Worm (Caenorhabditis elegans) whole organism, early embryonic: Measurements from ENCODE around the gene ZC21.8.

Experiments
- B0310.2 ChIP-seq: sonication (generic microtip); optimal IDR thresholded peaks from 2 replicates; lab custom pipeline; 2016; ENCODE audit warnings: mild to moderate bottlenecking, missing genetic modification characterization, missing compliant biosample characterization
- F13C5.2 ChIP-seq: sonication (generic microtip); optimal IDR thresholded peaks from 2 replicates; lab custom pipeline; 2017; ENCODE audit warnings: mild to moderate bottlenecking, missing genetic modification characterization, inconsistent platforms, missing compliant biosample characterization
- aly-1 ChIP-seq: sonication (generic microtip); optimal IDR thresholded peaks from 2 replicates; lab custom pipeline; 2016; ENCODE audit warnings: missing genetic modification characterization, missing compliant biosample characterization
- ama-1 ChIP-seq: fragments of 150-350 bp; optimal IDR thresholded peaks from 2 replicates; lab custom pipeline; 2014
- ceh-13 ChIP-seq: fragments of 200-800 bp; sonication (Bioruptor generic); optimal IDR thresholded peaks from 2 replicates; lab custom pipeline; 2018; ENCODE audit warnings: mild to moderate bottlenecking, missing genetic modification characterization, missing compliant biosample characterization
- ceh-36 ChIP-seq: sonication (generic microtip); optimal IDR thresholded peaks from 2 replicates; lab custom pipeline; 2016; ENCODE audit warnings: missing genetic modification characterization, inconsistent platforms, missing compliant biosample characterization
- ets-7 ChIP-seq: sonication (generic microtip); optimal IDR thresholded peaks from 2 replicates; lab custom pipeline; 2016; ENCODE audit warnings: missing genotype, missing genetic modification characterization, missing compliant biosample characterization
- flt-1 ChIP-seq: fragments of 200-800 bp; sonication (Bioruptor generic); IDR thresholded peaks from 2 replicates; pipeline ENCODE4 v1.3.6; 2022; ENCODE audit warnings: missing genetic modification characterization, missing compliant biosample characterization
- hmbx-1 ChIP-seq: sonication (generic microtip); optimal IDR thresholded peaks from 2 replicates; lab custom pipeline; 2016; ENCODE audit warnings: mild to moderate bottlenecking, missing genetic modification characterization, missing compliant biosample characterization
- hmg-4 ChIP-seq: fragments of 200-800 bp; sonication (Bioruptor generic); optimal IDR thresholded peaks from 2 replicates; lab custom pipeline; 2018; ENCODE audit warnings: mild to moderate bottlenecking, missing genetic modification characterization, missing compliant biosample characterization
- hnd-1 ChIP-seq: sonication (generic microtip); optimal IDR thresholded peaks from 2 replicates; lab custom pipeline; 2016; ENCODE audit warnings: missing genetic modification characterization, missing compliant biosample characterization
- pes-1 ChIP-seq: fragments of 200-800 bp; sonication (Bioruptor generic); IDR thresholded peaks from 2 replicates; pipeline ENCODE4 v1.3.6; 2022; ENCODE audit warnings: missing genetic modification reagents, missing genetic modification characterization, missing compliant biosample characterization
- scrt-1 ChIP-seq: fragments of 200-800 bp; sonication (Bioruptor generic); IDR thresholded peaks from 2 replicates; pipeline ENCODE4 v1.3.6; 2022; ENCODE audit warnings: missing genetic modification characterization, missing compliant biosample characterization
- sea-1 ChIP-seq: fragments of 200-800 bp; sonication (Bioruptor generic); conservative IDR thresholded peaks from 2 replicates; pipeline ENCODE4 v1.3.6; 2022; ENCODE audit warnings: missing genetic modification characterization, missing compliant biosample characterization
- tbx-11 ChIP-seq: fragments of 200-800 bp; sonication (Bioruptor generic); IDR thresholded peaks from 2 replicates; pipeline ENCODE4 v1.3.6; 2022; ENCODE audit warnings: missing genetic modification characterization, missing compliant biosample characterization
- tbx-37 ChIP-seq: fragments of 200-800 bp; sonication (Bioruptor generic); conservative IDR thresholded peaks from 2 replicates; pipeline ENCODE4 v1.3.6; 2022; ENCODE audit warnings: missing genetic modification reagents, missing genetic modification characterization, missing compliant biosample characterization
- tra-4 ChIP-seq: sonication (generic microtip); optimal IDR thresholded peaks from 2 replicates; lab custom pipeline; 2017; ENCODE audit warnings: missing genetic modification characterization, missing compliant biosample characterization

ZC21.8 gene

DNA sequence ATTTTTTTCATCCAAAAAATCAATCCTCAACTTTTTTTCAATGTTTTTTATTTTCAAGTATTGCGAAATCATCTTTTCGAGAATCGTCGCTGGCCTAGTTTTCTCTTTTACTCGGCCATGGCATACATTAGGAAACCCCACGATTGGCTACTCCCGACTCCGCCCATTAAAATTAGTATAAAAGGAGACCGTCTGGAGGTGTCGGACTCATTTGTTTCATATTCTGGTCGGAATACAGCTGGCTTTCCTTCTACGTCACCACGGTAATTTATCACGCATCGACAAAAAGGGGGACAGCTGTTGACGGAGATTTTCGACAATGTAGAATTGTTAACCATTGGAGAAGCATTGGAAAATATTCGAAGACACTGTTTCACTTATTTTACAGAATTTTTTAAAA lies 9.2 kb upstream of the ZC21.8 start:
- TF ChIP-seq pes-1 (GFP tag; lab: Robert Waterston, UW) (no peak), ama-1 (peak; percentile 84), flt-1 (no peak)

ce11 chrIII:8524773-8525172 lies 5.0 kb upstream of the ZC21.8 start, which contains the start of gene idpp-15:
idpp-15 (plus strand) TSS chrIII:8525073.
- TF ChIP-seq hmbx-1 (tag; lab: Kevin White, UChicago) = no peak
- TF ChIP-seq tbx-11 (GFP tag; lab: Robert Waterston, UW) = no peak
- no peak for TF ChIP-seq flt-1
- no peak for TF ChIP-seq ceh-13 (GFP tag; lab: Kevin White, UChicago)
- no peak for TF ChIP-seq F13C5.2 (tag; lab: Kevin White, UChicago)
- TF ChIP-seq tbx-37 = no peak
- TF ChIP-seq B0310.2 (tag; lab: Kevin White, UChicago) = no peak
- TF ChIP-seq sea-1 (GFP tag; lab: Robert Waterston, UW) = no peak
- TF ChIP-seq tra-4 = no peak

ce11 chrIII:8521654-8522392 lies 2.0 kb upstream of the ZC21.8 start:
- TF ChIP-seq tbx-37 (no peak), ceh-36 (no peak), flt-1 (no peak), aly-1 (tag; lab: Kevin White, UChicago) (no peak), hnd-1 (tag; lab: Kevin White, UChicago) (no peak), ceh-13 (GFP tag; lab: Kevin White, UChicago) (no peak), ets-7 (tag; lab: Kevin White, UChicago) (no peak), hmg-4 (no peak)

DNA sequence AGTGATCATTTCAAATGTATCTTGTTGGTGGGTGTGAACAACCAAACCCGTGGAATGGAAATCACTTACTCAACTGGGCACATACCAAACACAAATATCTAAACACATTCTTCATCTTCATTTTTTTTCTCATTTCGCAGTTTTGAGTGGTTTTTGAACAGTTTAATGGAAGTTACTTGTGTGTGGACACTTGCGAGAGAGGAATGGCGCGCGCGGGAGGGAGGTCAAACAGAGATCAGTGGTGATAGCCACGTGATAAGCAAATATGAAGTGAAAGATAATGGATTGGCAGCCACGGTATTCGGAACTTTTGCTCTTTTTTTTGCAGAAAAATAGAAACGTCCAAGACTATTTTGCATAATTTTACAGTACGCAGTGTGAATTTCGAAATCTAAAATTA lies 803 bp upstream of the ZC21.8 start:
- TF ChIP-seq pes-1 (GFP tag; lab: Robert Waterston, UW) (no peak), ceh-13 (GFP tag; lab: Kevin White, UChicago) (no peak), hmg-4 (no peak), B0310.2 (tag; lab: Kevin White, UChicago) (no peak), sea-1 (GFP tag; lab: Robert Waterston, UW) (no peak), tbx-11 (GFP tag; lab: Robert Waterston, UW) (no peak), ceh-36 (no peak), hnd-1 (tag; lab: Kevin White, UChicago) (no peak), tra-4 (no peak), tbx-37 (no peak), hmbx-1 (tag; lab: Kevin White, UChicago) (no peak), ama-1 (no peak)

DNA sequence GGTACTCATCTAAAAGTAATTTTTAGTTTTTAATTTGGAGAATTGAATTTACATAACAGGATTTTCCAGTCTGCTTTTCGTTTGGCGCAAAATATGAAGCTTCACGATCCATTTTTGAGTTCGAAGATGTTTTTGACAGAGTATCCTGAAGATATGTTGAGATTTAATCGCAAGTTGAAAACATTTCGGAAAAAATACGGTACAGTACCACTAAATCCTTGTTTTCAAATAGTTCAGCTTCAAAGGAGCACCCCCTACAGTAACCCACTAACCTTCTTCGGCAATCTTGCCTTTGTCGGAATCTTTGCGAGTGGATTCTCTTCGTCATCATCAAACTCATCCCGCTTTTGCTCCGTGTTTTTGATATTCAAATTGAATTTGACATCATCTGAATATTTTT lies 796 bp downstream of the ZC21.8 start:
- TF ChIP-seq ceh-36 (no peak), tra-4 (no peak), flt-1 (no peak), pes-1 (GFP tag; lab: Robert Waterston, UW) (no peak), hmbx-1 (tag; lab: Kevin White, UChicago) (no peak), hmg-4 (no peak), ets-7 (tag; lab: Kevin White, UChicago) (no peak), ama-1 (no peak), tbx-11 (GFP tag; lab: Robert Waterston, UW) (no peak), B0310.2 (tag; lab: Kevin White, UChicago) (no peak), F13C5.2 (tag; lab: Kevin White, UChicago) (no peak), sea-1 (GFP tag; lab: Robert Waterston, UW) (no peak), tbx-37 (no peak), aly-1 (tag; lab: Kevin White, UChicago) (no peak), ceh-13 (GFP tag; lab: Kevin White, UChicago) (no peak), hnd-1 (tag; lab: Kevin White, UChicago) (no peak)

- TF ChIP-seq hnd-1 (tag; lab: Kevin White, UChicago) (no peak), sea-1 (GFP tag; lab: Robert Waterston, UW) (no peak), scrt-1 (GFP tag; lab: Robert Waterston, UW) (no peak), tbx-11 (GFP tag; lab: Robert Waterston, UW) (no peak), tbx-37 (no peak), pes-1 (GFP tag; lab: Robert Waterston, UW) (no peak), hmg-4 (no peak), tra-4 (no peak), ets-7 (tag; lab: Kevin White, UChicago) (no peak), hmbx-1 (tag; lab: Kevin White, UChicago) (no peak), aly-1 (tag; lab: Kevin White, UChicago) (no peak), B0310.2 (tag; lab: Kevin White, UChicago) (no peak), ceh-36 (no peak), F13C5.2 (tag; lab: Kevin White, UChicago) (no peak), ama-1 (no peak), flt-1 (no peak), ceh-13 (GFP tag; lab: Kevin White, UChicago) (no peak)
Measured at ce11 chrIII:8512279-8512942, 7.4 kb downstream of the ZC21.8 start.

ce11 chrIII:8511711-8512110 lies 8.1 kb downstream of the ZC21.8 start:
- no peak for TF ChIP-seq pes-1 (GFP tag; lab: Robert Waterston, UW)
- TF ChIP-seq ets-7 (tag; lab: Kevin White, UChicago) = no peak
- no peak for TF ChIP-seq flt-1
- peak; percentile 23 for TF ChIP-seq hmg-4
